Worm (Caenorhabditis elegans) whole organism, L3 larva: ENCODE results near the gene bath-2.
"Not testable (repeated sequence)": the region's sequence is repeated elsewhere in the genome, so short reads cannot be mapped to it uniquely, and the experiment has no call there.

Experiments used
- R02D3.7 ChIP-seq: fragments of 150-350 bp; optimal IDR thresholded peaks from 2 replicates; lab custom pipeline; 2014; ENCODE audit warnings: missing biosample characterization, missing genetic modification characterization
- ceh-28 ChIP-seq: fragments of 150-350 bp; optimal IDR thresholded peaks from 2 replicates; lab custom pipeline; 2014; ENCODE audit warnings: missing biosample characterization, missing genetic modification reagents, missing genetic modification characterization
- egl-27 ChIP-seq: sonication (generic microtip); optimal IDR thresholded peaks from 4 replicates; lab custom pipeline; 2017; ENCODE audit warnings: missing biosample characterization, missing genetic modification reagents, missing genetic modification characterization
- elt-2 ChIP-seq: sonication (generic microtip); optimal IDR thresholded peaks from 2 replicates; lab custom pipeline; 2016; ENCODE audit warnings: missing genetic modification reagents, mild to moderate bottlenecking, missing genetic modification characterization, missing compliant biosample characterization
- fkh-10 ChIP-seq: sonication (generic microtip); optimal IDR thresholded peaks from 2 replicates; lab custom pipeline; 2017; ENCODE audit warnings: missing biosample characterization, missing genetic modification reagents, missing genetic modification characterization
- fos-1 ChIP-seq: fragments of 150-350 bp; optimal IDR thresholded peaks from 2 replicates; lab custom pipeline; 2014; ENCODE audit warnings: missing biosample characterization, missing genetic modification characterization
- jun-1 ChIP-seq: fragments of 150-350 bp; optimal IDR thresholded peaks from 2 replicates; lab custom pipeline; 2014; ENCODE audit warnings: missing biosample characterization, missing genetic modification reagents, missing genetic modification characterization
- mdl-1 ChIP-seq: fragments of 150-350 bp; optimal IDR thresholded peaks from 2 replicates; lab custom pipeline; 2014; ENCODE audit warnings: missing biosample characterization, missing genetic modification characterization
- nhr-12 ChIP-seq: fragments of 150-350 bp; optimal IDR thresholded peaks from 2 replicates; lab custom pipeline; 2014; ENCODE audit warnings: missing biosample characterization, missing genetic modification characterization
- nhr-76 ChIP-seq: fragments of 150-350 bp; sonication (generic microtip); optimal IDR thresholded peaks from 5 replicates; lab custom pipeline; 2014; ENCODE audit warnings: missing biosample characterization, missing genetic modification characterization
- pqm-1 ChIP-seq: fragments of 150-350 bp; optimal IDR thresholded peaks from 2 replicates; lab custom pipeline; 2017; ENCODE audit warnings: missing biosample characterization, missing genetic modification characterization, inconsistent platforms
- snpc-4 ChIP-seq: fragments of 150-350 bp; optimal IDR thresholded peaks from 2 replicates; lab custom pipeline; 2014; ENCODE audit warnings: missing biosample characterization, missing genetic modification characterization
- zag-1 ChIP-seq: fragments of 150-350 bp; optimal IDR thresholded peaks from 2 replicates; lab custom pipeline; 2014; ENCODE audit warnings: missing biosample characterization, missing genetic modification characterization

ce11 chrII:1955568-1955967 lies 33.0 kb upstream of the bath-2 start, which contains the start of gene math-49:
- TF ChIP-seq fkh-10 (GFP tag; lab: Kevin White, UChicago); snpc-4 (tag; lab: Kevin White, UChicago); zag-1 (tag; lab: Kevin White, UChicago); pqm-1 (tag; lab: Kevin White, UChicago); egl-27 (tag; lab: Kevin White, UChicago); fos-1 (tag; lab: Kevin White, UChicago); nhr-76 (tag; lab: Kevin White, UChicago); mdl-1 (tag; lab: Kevin White, UChicago); jun-1 (tag; lab: Kevin White, UChicago); R02D3.7 (tag; lab: Kevin White, UChicago); elt-2 (tag; lab: Kevin White, UChicago); ceh-28 (tag; lab: Kevin White, UChicago); nhr-12 (tag; lab: Kevin White, UChicago): not testable (repeated sequence)
